Worm (Caenorhabditis elegans) whole organism, young adult: Measurements from ENCODE around the gene crn-7.

ENCODE experiments used
- B0019.2 ChIP-seq: fragments of 200-800 bp; sonication (Bioruptor generic); conservative IDR thresholded peaks from 2 replicates; pipeline ENCODE4 v1.3.6; 2022; ENCODE audit warnings: missing genetic modification reagents, missing genetic modification characterization, missing compliant biosample characterization
- B0261.1 ChIP-seq: sonication (generic microtip); optimal IDR thresholded peaks from 2 replicates; lab custom pipeline; 2016; ENCODE audit warnings: mild to moderate bottlenecking, missing genetic modification characterization, moderate library complexity, missing compliant biosample characterization
- C17E4.6 ChIP-seq: fragments of 200-800 bp; sonication (Bioruptor generic); IDR thresholded peaks from 2 replicates; pipeline ENCODE4 v1.3.6; 2022; ENCODE audit warnings: missing genetic modification reagents, missing genetic modification characterization, missing compliant biosample characterization
- F10E7.11 ChIP-seq: sonication (generic microtip); optimal IDR thresholded peaks from 2 replicates; lab custom pipeline; 2017; ENCODE audit warnings: mild to moderate bottlenecking, missing genetic modification characterization, moderate library complexity, missing compliant biosample characterization
- F39B2.1 ChIP-seq: fragments of 200-800 bp; sonication (Bioruptor generic); IDR thresholded peaks from 2 replicates; pipeline ENCODE4 v1.3.6; 2022; ENCODE audit warnings: missing genetic modification reagents, missing genetic modification characterization, missing compliant biosample characterization
- F52B5.7 ChIP-seq: sonication (generic microtip); optimal IDR thresholded peaks from 2 replicates; lab custom pipeline; 2016; ENCODE audit warnings: mild to moderate bottlenecking, missing genetic modification characterization, missing compliant biosample characterization
- F55B11.4 ChIP-seq: sonication (generic microtip); optimal IDR thresholded peaks from 2 replicates; lab custom pipeline; 2016; ENCODE audit warnings: missing compliant biosample characterization, missing genetic modification characterization, borderline replicate concordance; ENCODE audit not compliant: insufficient read depth
- F57C9.4 ChIP-seq: sonication (generic microtip); optimal IDR thresholded peaks from 2 replicates; lab custom pipeline; 2017; ENCODE audit warnings: mild to moderate bottlenecking, missing genetic modification characterization, missing compliant biosample characterization
- K11D2.4 ChIP-seq: fragments of 200-800 bp; sonication (Bioruptor generic); IDR thresholded peaks from 2 replicates; pipeline ENCODE4 v1.3.6; 2022; ENCODE audit warnings: missing genetic modification reagents, missing genetic modification characterization, missing compliant biosample characterization
- T07F8.4 ChIP-seq: sonication (generic microtip); optimal IDR thresholded peaks from 2 replicates; lab custom pipeline; 2016; ENCODE audit warnings: mild to moderate bottlenecking, missing genetic modification characterization, moderate library complexity, missing compliant biosample characterization
- Y53G8AR.9 ChIP-seq: fragments of 200-800 bp; sonication (Bioruptor generic); conservative IDR thresholded peaks from 2 replicates; pipeline ENCODE4 v1.3.6; 2022; ENCODE audit warnings: missing genetic modification reagents, missing genetic modification characterization, missing compliant biosample characterization
- Y67H2A.10 ChIP-seq: fragments of 200-800 bp; sonication (Bioruptor generic); conservative IDR thresholded peaks from 2 replicates; pipeline ENCODE4 v1.3.6; 2022; ENCODE audit warnings: missing genetic modification reagents, missing genetic modification characterization, missing compliant biosample characterization
- Y95B8A.8 ChIP-seq: fragments of 200-800 bp; sonication (Bioruptor generic); IDR thresholded peaks from 2 replicates; pipeline ENCODE4 v1.3.6; 2022; ENCODE audit warnings: missing genetic modification reagents, missing genetic modification characterization, missing compliant biosample characterization
- aptf-2 ChIP-seq: fragments of 200-800 bp; sonication (Bioruptor generic); conservative IDR thresholded peaks from 2 replicates; pipeline ENCODE4 v1.3.6; 2022; ENCODE audit warnings: missing genetic modification reagents, missing genetic modification characterization, missing compliant biosample characterization
- atf-7 ChIP-seq: sonication (generic microtip); optimal IDR thresholded peaks from 2 replicates; lab custom pipeline; 2017; ENCODE audit warnings: mild to moderate bottlenecking, missing genetic modification characterization, missing compliant biosample characterization
- athp-1 ChIP-seq: sonication (generic microtip); optimal IDR thresholded peaks from 2 replicates; lab custom pipeline; 2017; ENCODE audit warnings: mild to moderate bottlenecking, missing genetic modification characterization, missing compliant biosample characterization
- attf-3 ChIP-seq: fragments of 200-800 bp; sonication (Bioruptor generic); conservative IDR thresholded peaks from 2 replicates; pipeline ENCODE4 v1.3.6; 2022; ENCODE audit warnings: missing genetic modification reagents, missing genetic modification characterization, missing compliant biosample characterization
- bed-2 ChIP-seq: fragments of 200-800 bp; sonication (Bioruptor generic); IDR thresholded peaks from 2 replicates; pipeline ENCODE4 v1.3.6; 2022; ENCODE audit warnings: missing genetic modification reagents, missing genetic modification characterization, missing compliant biosample characterization
- cebp-2 ChIP-seq: fragments of 200-800 bp; sonication (Bioruptor generic); IDR thresholded peaks from 2 replicates; pipeline ENCODE4 v1.3.6; 2022; ENCODE audit warnings: missing genetic modification characterization, missing compliant biosample characterization
- ceh-40 ChIP-seq: fragments of 200-800 bp; sonication (Bioruptor generic); IDR thresholded peaks from 2 replicates; pipeline ENCODE4 v1.3.6; 2022; ENCODE audit warnings: missing genetic modification characterization, missing compliant biosample characterization
- ceh-58 ChIP-seq: fragments of 200-800 bp; sonication (Bioruptor generic); IDR thresholded peaks from 2 replicates; pipeline ENCODE4 v1.3.6; 2022; ENCODE audit warnings: missing genetic modification characterization, missing compliant biosample characterization
- ceh-91 ChIP-seq: fragments of 200-800 bp; sonication (Bioruptor generic); IDR thresholded peaks from 2 replicates; pipeline ENCODE4 v1.3.6; 2022; ENCODE audit warnings: missing genetic modification reagents, missing genetic modification characterization, missing compliant biosample characterization
- dox-1 ChIP-seq: fragments of 200-800 bp; sonication (Bioruptor generic); IDR thresholded peaks from 2 replicates; pipeline ENCODE4 v1.3.6; 2022; ENCODE audit warnings: missing genetic modification reagents, missing genetic modification characterization, missing compliant biosample characterization
- dpff-1 ChIP-seq: sonication (generic microtip); optimal IDR thresholded peaks from 2 replicates; lab custom pipeline; 2017; ENCODE audit warnings: mild to moderate bottlenecking, missing genetic modification characterization, missing compliant biosample characterization
- dpl-1 ChIP-seq: fragments of 150-350 bp; optimal IDR thresholded peaks from 2 replicates; lab custom pipeline; 2014; ENCODE audit warnings: missing biosample characterization, missing genetic modification reagents, missing genetic modification characterization
- him-1 ChIP-seq: sonication (generic microtip); optimal IDR thresholded peaks from 2 replicates; lab custom pipeline; 2016; ENCODE audit warnings: missing genotype, missing genetic modification reagents, missing genetic modification characterization, missing compliant biosample characterization
- hlh-12 ChIP-seq: sonication (generic microtip); optimal IDR thresholded peaks from 2 replicates; lab custom pipeline; 2016; ENCODE audit warnings: missing genetic modification characterization, missing compliant biosample characterization
- hlh-26 ChIP-seq: fragments of 200-800 bp; sonication (Bioruptor generic); conservative IDR thresholded peaks from 2 replicates; pipeline ENCODE4 v1.3.6; 2022; ENCODE audit warnings: missing genetic modification reagents, missing genetic modification characterization, missing compliant biosample characterization
- hmg-1.2 ChIP-seq: fragments of 200-800 bp; sonication (Bioruptor generic); IDR thresholded peaks from 2 replicates; pipeline ENCODE4 v1.3.6; 2022; ENCODE audit warnings: missing genetic modification reagents, missing genetic modification characterization, missing compliant biosample characterization
- hmg-20 ChIP-seq: fragments of 200-800 bp; sonication (Bioruptor generic); IDR thresholded peaks from 2 replicates; pipeline ENCODE4 v1.3.6; 2022; ENCODE audit warnings: missing genetic modification reagents, missing genetic modification characterization, missing compliant biosample characterization
- lag-1 ChIP-seq: fragments of 200-800 bp; sonication (Bioruptor generic); IDR thresholded peaks from 2 replicates; pipeline ENCODE4 v1.3.6; 2022; ENCODE audit warnings: missing genetic modification reagents, missing genetic modification characterization, missing compliant biosample characterization
- let-526 ChIP-seq: fragments of 200-800 bp; sonication (Bioruptor generic); IDR thresholded peaks from 2 replicates; pipeline ENCODE4 v1.3.6; 2022; ENCODE audit warnings: missing genetic modification reagents, missing genetic modification characterization, missing compliant biosample characterization
- lir-1 ChIP-seq: fragments of 200-800 bp; sonication (Bioruptor generic); conservative IDR thresholded peaks from 2 replicates; pipeline ENCODE4 v1.3.6; 2022; ENCODE audit warnings: missing genetic modification reagents, missing genetic modification characterization, missing compliant biosample characterization
- madf-10 ChIP-seq: sonication (generic microtip); optimal IDR thresholded peaks from 2 replicates; lab custom pipeline; 2016; ENCODE audit warnings: mild to moderate bottlenecking, missing genetic modification characterization, missing compliant biosample characterization
- mcd-1 ChIP-seq: fragments of 200-800 bp; sonication (Bioruptor generic); IDR thresholded peaks from 2 replicates; pipeline ENCODE4 v1.3.6; 2022; ENCODE audit warnings: missing genetic modification reagents, missing genetic modification characterization, missing compliant biosample characterization
- mxl-1 ChIP-seq: sonication (generic microtip); optimal IDR thresholded peaks from 2 replicates; lab custom pipeline; 2016; ENCODE audit warnings: missing genetic modification characterization, missing compliant biosample characterization
- nfyb-1 ChIP-seq: fragments of 200-800 bp; sonication (Bioruptor generic); IDR thresholded peaks from 2 replicates; pipeline ENCODE4 v1.3.6; 2022; ENCODE audit warnings: missing genetic modification reagents, missing genetic modification characterization, missing compliant biosample characterization
- nhr-27 ChIP-seq: fragments of 200-800 bp; sonication (Bioruptor generic); optimal IDR thresholded peaks from 2 replicates; lab custom pipeline; 2018; ENCODE audit warnings: mild to moderate bottlenecking, missing genetic modification characterization, moderate library complexity, missing compliant biosample characterization
- nhr-80 ChIP-seq: sonication (generic microtip); optimal IDR thresholded peaks from 2 replicates; lab custom pipeline; 2016; ENCODE audit warnings: missing genetic modification characterization, missing compliant biosample characterization
- snpc-4 ChIP-seq, 5 experiments: fragments of 150-350 bp in 1 of 5; sonication (generic microtip) in 4 of 5; optimal IDR thresholded peaks; 2 replicates each; lab custom pipeline; 2014 to 2018; ENCODE audit warnings: missing genetic modification characterization in 5 of 5, missing biosample characterization in 3 of 5, antibody characterized with exemption in 2 of 5, mild to moderate bottlenecking in 2 of 5, missing compliant biosample characterization in 2 of 5, missing genotype in 2 of 5, moderate library complexity in 2 of 5, missing genetic modification reagents in 1 of 5
- somi-1 ChIP-seq: fragments of 200-800 bp; sonication (Bioruptor generic); optimal IDR thresholded peaks from 2 replicates; lab custom pipeline; 2018; ENCODE audit warnings: mild to moderate bottlenecking, missing genetic modification characterization, missing compliant biosample characterization
- tbp1 ChIP-seq: fragments of 200-800 bp; sonication (Bioruptor generic); optimal IDR thresholded peaks from 2 replicates; lab custom pipeline; 2018; ENCODE audit warnings: mild to moderate bottlenecking, missing genetic modification characterization, missing compliant biosample characterization
- tlf-1 ChIP-seq: fragments of 200-800 bp; sonication (Bioruptor generic); optimal IDR thresholded peaks from 2 replicates; lab custom pipeline; 2018; ENCODE audit warnings: mild to moderate bottlenecking, missing genetic modification characterization, missing compliant biosample characterization
- unc-130 ChIP-seq: sonication (generic microtip); optimal IDR thresholded peaks from 2 replicates; lab custom pipeline; 2016; ENCODE audit warnings: missing genetic modification reagents, missing genetic modification characterization, missing compliant biosample characterization
- unc-62 ChIP-seq: fragments of 150-350 bp; optimal IDR thresholded peaks from 2 replicates; lab custom pipeline; 2014; ENCODE audit warnings: missing biosample characterization, missing genetic modification reagents, missing genetic modification characterization
- zim-3 ChIP-seq: sonication (generic microtip); optimal IDR thresholded peaks from 2 replicates; lab custom pipeline; 2017; ENCODE audit warnings: mild to moderate bottlenecking, missing genetic modification characterization, moderate library complexity, missing compliant biosample characterization
- ztf-25 ChIP-seq: fragments of 200-800 bp; sonication (Bioruptor generic); IDR thresholded peaks from 2 replicates; pipeline ENCODE4 v1.3.6; 2022; ENCODE audit warnings: missing genetic modification reagents, missing genetic modification characterization, missing compliant biosample characterization
- ztf-6 ChIP-seq: fragments of 200-800 bp; sonication (Bioruptor generic); IDR thresholded peaks from 2 replicates; pipeline ENCODE4 v1.3.6; 2022; ENCODE audit warnings: missing genetic modification reagents, missing genetic modification characterization, missing compliant biosample characterization

The crn-7 gene

ce11 chrIII:8307356-8307755, 39.0 kb downstream of the crn-7 start, which contains the start of the genes F10E9.7 and F10E9.5:
TSS of gene F10E9.7 (minus strand) at chrIII:8307441.
TSS of gene F10E9.5 (plus strand) at chrIII:8307592.
- TF ChIP-seq hlh-26 (GFP tag; lab: Robert Waterston, UW) = no peak
- TF ChIP-seq B0019.2 (GFP tag; lab: Robert Waterston, UW) = peak; percentile 73
- TF ChIP-seq snpc-4 (GFP tag; optimal IDR thresholded peaks at IDR 0.05; lab: Kevin White, UChicago) = peak; percentile 12
- TF ChIP-seq snpc-4 (tag; optimal IDR thresholded peaks at IDR 0.05; lab: Kevin White, UChicago) = peak in 3 of 4 experiments; percentile 41 to 66 (median 51)
- peak; percentile 87 for TF ChIP-seq dox-1 (GFP tag; lab: Robert Waterston, UW)
- TF ChIP-seq nfyb-1 (GFP tag; lab: Robert Waterston, UW) = peak; percentile 56; the same call in 1 of the 2 replicates
- no peak for TF ChIP-seq nhr-27 (tag; lab: Kevin White, UChicago)
- TF ChIP-seq F10E7.11 (tag; lab: Kevin White, UChicago) = peak; percentile 76
- 0 out of 2 replicates have a peak, but pooled peaks have one; percentile 30 for TF ChIP-seq hmg-20 (GFP tag; lab: Robert Waterston, UW)
- TF ChIP-seq F55B11.4 = no peak
- TF ChIP-seq ceh-58 (GFP tag; lab: Robert Waterston, UW) = no peak
- TF ChIP-seq unc-62 = no peak
- TF ChIP-seq F39B2.1 = no peak
- peak; percentile 61; the same call in 1 of the 2 replicates for TF ChIP-seq Y67H2A.10 (GFP tag; lab: Robert Waterston, UW)
- TF ChIP-seq lir-1 (GFP tag; lab: Robert Waterston, UW) = peak; percentile 75; the same call in 1 of the 2 replicates
- TF ChIP-seq aptf-2 = peak; percentile 84
- TF ChIP-seq mcd-1 (GFP tag; lab: Robert Waterston, UW) = peak; percentile 73; the same call in 1 of the 2 replicates
- TF ChIP-seq tbp1 (GFP tag; lab: Kevin White, UChicago) = peak; percentile 61
- TF ChIP-seq mxl-1 (tag; lab: Kevin White, UChicago) = no peak
- 0 out of 2 replicates have a peak, but pooled peaks have one; percentile 40 for TF ChIP-seq Y53G8AR.9 (GFP tag; lab: Robert Waterston, UW)
- peak; percentile 62; the same call in 1 of the 2 replicates for TF ChIP-seq bed-2 (GFP tag; lab: Robert Waterston, UW)
- no peak for TF ChIP-seq Y95B8A.8 (GFP tag; lab: Robert Waterston, UW)
- TF ChIP-seq B0261.1 (tag; lab: Kevin White, UChicago) = peak; percentile 19
- TF ChIP-seq let-526 (GFP tag; lab: Robert Waterston, UW) = peak; percentile 78
- TF ChIP-seq dpl-1 = peak; percentile 65
- no peak for TF ChIP-seq cebp-2 (GFP tag; lab: Robert Waterston, UW)
- peak; percentile 42 for TF ChIP-seq hmg-1.2 (GFP tag; lab: Robert Waterston, UW)
- TF ChIP-seq tlf-1 = peak; percentile 46
- peak; percentile 80 for TF ChIP-seq K11D2.4 (GFP tag; lab: Robert Waterston, UW)
- peak; percentile 36 for TF ChIP-seq zim-3 (tag; lab: Kevin White, UChicago)
- TF ChIP-seq hlh-12 = no peak
- TF ChIP-seq madf-10 (tag; lab: Kevin White, UChicago) = peak; percentile 83
- TF ChIP-seq nhr-80 (tag; lab: Kevin White, UChicago) = peak; percentile 17
- TF ChIP-seq F57C9.4 (tag; lab: Kevin White, UChicago) = peak; percentile 8
- peak; percentile 76 for TF ChIP-seq atf-7 (tag; lab: Kevin White, UChicago)
- TF ChIP-seq F52B5.7 (tag; lab: Kevin White, UChicago) = no peak
- TF ChIP-seq dpff-1 (tag; lab: Kevin White, UChicago) = no peak
- no peak for TF ChIP-seq T07F8.4 (tag; lab: Kevin White, UChicago)
- no peak for TF ChIP-seq lag-1
- TF ChIP-seq ceh-91 (GFP tag; lab: Robert Waterston, UW) = peak; percentile 70
- TF ChIP-seq ceh-40 (GFP tag; lab: Robert Waterston, UW) = peak; percentile 89
- peak; percentile 59; the same call in 1 of the 2 replicates for TF ChIP-seq ztf-6 (GFP tag; lab: Robert Waterston, UW)
- peak; percentile 37 for TF ChIP-seq athp-1 (tag; lab: Kevin White, UChicago)
- TF ChIP-seq attf-3 = peak; percentile 98
- peak; percentile 88 for TF ChIP-seq ztf-25 (GFP tag; lab: Robert Waterston, UW)
- TF ChIP-seq him-1 (tag; lab: Kevin White, UChicago) = peak; percentile 38
- TF ChIP-seq somi-1 (GFP tag; lab: Kevin White, UChicago) = peak; percentile 21
- no peak for TF ChIP-seq C17E4.6
- peak; percentile 94 for TF ChIP-seq unc-130
